Worm (Caenorhabditis elegans) whole organism, midembryonic: ENCODE measurements around the gene famk-1.

ENCODE experiments used
- flt-1 ChIP-seq: fragments of 200-800 bp; sonication (Bioruptor generic); IDR thresholded peaks from 2 replicates; pipeline ENCODE4 v1.3.6; 2022; ENCODE audit warnings: missing genetic modification characterization, missing compliant biosample characterization
- klf-2 ChIP-seq: fragments of 200-800 bp; sonication (Bioruptor generic); conservative IDR thresholded peaks from 2 replicates; pipeline ENCODE4 v1.3.6; 2022; ENCODE audit warnings: missing genetic modification reagents, missing genetic modification characterization, missing compliant biosample characterization
- med-1 ChIP-seq: sonication (generic microtip); optimal IDR thresholded peaks from 2 replicates; lab custom pipeline; 2017; ENCODE audit warnings: missing genetic modification characterization, mild to moderate bottlenecking, missing compliant biosample characterization, antibody characterized with exemption, missing genetic modification reagents; ENCODE audit not compliant: insufficient read depth
- tab-1 ChIP-seq: fragments of 200-800 bp; sonication (Bioruptor generic); IDR thresholded peaks from 2 replicates; pipeline ENCODE4 v1.3.6; 2022; ENCODE audit warnings: missing genetic modification characterization, missing compliant biosample characterization

ce11 chrX:15230394-15230968 lies 17.4 kb upstream of the famk-1 start, which contains the start of gene H03A11.2:
- TF ChIP-seq tab-1 (GFP tag; lab: Robert Waterston, UW) (no peak), med-1 (GFP tag; lab: Kevin White, UChicago) (no peak), flt-1 (no peak), klf-2 (GFP tag; lab: Robert Waterston, UW) (no peak)
